Fruit fly (Drosophila melanogaster) whole organism, embryonic: ENCODE data around the gene CG9933.

Experiments
- Adf1 ChIP-seq: fragments of 200-800 bp; sonication (Bioruptor generic); IDR thresholded peaks from 2 replicates; pipeline ENCODE4 v1.3.6; 2022; ENCODE audit warnings: missing biosample characterization, missing genetic modification characterization
- CG2202 ChIP-seq: fragments of 200-800 bp; sonication (Bioruptor generic); optimal IDR thresholded peaks from 2 replicates; lab custom pipeline; 2018; ENCODE audit warnings: missing biosample characterization, mild to moderate bottlenecking, missing genetic modification characterization
- CG3407 ChIP-seq: fragments of 200-800 bp; sonication (Bioruptor generic); optimal IDR thresholded peaks from 2 replicates; lab custom pipeline; 2018; ENCODE audit warnings: missing biosample characterization, mild to moderate bottlenecking, missing genetic modification characterization
- Lim3 ChIP-seq: fragments of 200-800 bp; sonication (Bioruptor generic); IDR thresholded peaks from 2 replicates; pipeline ENCODE4 v1.3.6; 2022; ENCODE audit warnings: missing biosample characterization, missing genetic modification characterization
- fru ChIP-seq: fragments of >200 bp; optimal IDR thresholded peaks from 2 replicates; lab custom pipeline; 2017
- mirr ChIP-seq: fragments of 200-800 bp; sonication (Bioruptor generic); optimal IDR thresholded peaks from 3 replicates; lab custom pipeline; 2018; ENCODE audit warnings: missing biosample characterization, mild to moderate bottlenecking, missing genetic modification characterization
- pnt ChIP-seq: fragments of 200-800 bp; sonication (Bioruptor generic); optimal IDR thresholded peaks from 3 replicates; lab custom pipeline; 2016; ENCODE audit warnings: missing biosample characterization, missing genetic modification characterization
- sr ChIP-seq: fragments of 200-800 bp; sonication (Bioruptor generic); IDR thresholded peaks from 3 replicates; pipeline ENCODE4 v1.3.6; 2022; ENCODE audit warnings: missing biosample characterization, missing genetic modification characterization

- TF ChIP-seq sr (0 out of 3 replicates have a peak, but pooled peaks have one; percentile 19), Adf1 (GFP tag; lab: Robert Waterston, UW) (no peak; the same call in 1 of the 2 replicates), Lim3 (GFP tag; lab: Robert Waterston, UW) (no peak), CG3407 (no peak), fru (lab: Kevin White, UChicago) (no peak), mirr (peak; percentile 42), pnt (GFP tag; lab: Kevin White, UChicago) (no peak), CG2202 (tag; lab: Kevin White, UChicago) (no peak)
Measured at dm6 chr2L:13060037-13060537, 39.0 kb upstream of the CG9933 start, which contains the start of gene CG9932.
